Fruit fly (Drosophila melanogaster): ENCODE results near the gene Fur1.

The Fur1 gene

dm6 chr3R:25445546-25446400 is 27.1 kb downstream of the Fur1 start (continued):
- TF ChIP-seq Atf3 (GFP tag; optimal IDR thresholded peaks at IDR 0.05) (peak; percentile 40), CG2129 (GFP tag; IDR thresholded peaks at IDR 0.05; ENCODE audit: partially characterized antibody) (no peak), nom (GFP tag; optimal IDR thresholded peaks at IDR 0.05) (peak; percentile 69), CG3407 (GFP tag; optimal IDR thresholded peaks at IDR 0.05) (peak; percentile 76), CG17829 (tag; optimal IDR thresholded peaks at IDR 0.05) (peak; percentile 86), CG18619 (GFP tag; optimal IDR thresholded peaks at IDR 0.05) (peak; percentile 14), Elba2 (GFP tag; optimal IDR thresholded peaks at IDR 0.05) (no peak), HmgZ (tag; optimal IDR thresholded peaks at IDR 0.05) (no peak), CG14667 (GFP tag; IDR thresholded peaks at IDR 0.05) (no peak; the same call in 1 of the 2 replicates), CG12744 (GFP tag; optimal IDR thresholded peaks at IDR 0.05) (no peak), CG12071 (GFP tag; optimal IDR thresholded peaks at IDR 0.05) (no peak), CG14050 (GFP tag; IDR thresholded peaks at IDR 0.05) (peak; percentile 62), CG9437 (GFP tag; optimal IDR thresholded peaks at IDR 0.05) (no peak), row (GFP tag; IDR thresholded peaks at IDR 0.05) (peak; percentile 76), unc-4 (GFP tag; IDR thresholded peaks at IDR 0.05; ENCODE audit: partially characterized antibody) (no peak), run (tag; optimal IDR thresholded peaks at IDR 0.05) (no peak), toy (GFP tag; IDR thresholded peaks at IDR 0.05) (no peak), Dad (GFP tag; optimal IDR thresholded peaks at IDR 0.05) (peak; percentile 42), Dp (GFP tag; optimal IDR thresholded peaks at IDR 0.05) (no peak), sens-2 (GFP tag; IDR thresholded peaks at IDR 0.05) (peak; percentile 62; the same call in 1 of the 2 replicates), Mes4 (GFP tag; optimal IDR thresholded peaks at IDR 0.05) (peak; percentile 57), gt (GFP tag; IDR thresholded peaks at IDR 0.05) (no peak), mam (GFP tag; optimal IDR thresholded peaks at IDR 0.05) (peak; percentile 51), Dip3 (GFP tag; optimal IDR thresholded peaks at IDR 0.05) (no peak), CG2202 (tag; optimal IDR thresholded peaks at IDR 0.05) (peak; percentile 78), maf-S (GFP tag; optimal IDR thresholded peaks at IDR 0.05) (peak; percentile 23), eve (GFP tag; optimal IDR thresholded peaks at IDR 0.05) (peak in 1 of 2 experiments; percentile 64), gro (GFP tag; optimal IDR thresholded peaks at IDR 0.05) (no peak), chm (GFP tag; IDR thresholded peaks at IDR 0.05) (peak; percentile 69; the same call in 1 of the 2 replicates), Eip74EF (GFP tag; optimal IDR thresholded peaks at IDR 0.05) (peak in 1 of 2 experiments; percentile 44), CG10209 (GFP tag; optimal IDR thresholded peaks at IDR 0.05) (peak; percentile 63), Xrp1 (GFP tag; IDR thresholded peaks at IDR 0.05) (peak; percentile 90), CG12299 (tag; optimal IDR thresholded peaks at IDR 0.05) (no peak), CG31441 (GFP tag; IDR thresholded peaks at IDR 0.05) (peak; percentile 75), Adf1 (GFP tag; IDR thresholded peaks at IDR 0.05) (no peak), CG42726 (GFP tag; IDR thresholded peaks at IDR 0.05; ENCODE audit: partially characterized antibody) (no peak), ken (GFP tag; IDR thresholded peaks at IDR 0.05) (0 out of 3 replicates have a peak, but pooled peaks have one; percentile 56), Nf-YC (tag; optimal IDR thresholded peaks at IDR 0.05) (no peak), Vsx1 (GFP tag; optimal IDR thresholded peaks at IDR 0.05) (peak; percentile 74), CG6654 (GFP tag; optimal IDR thresholded peaks at IDR 0.05) (peak; percentile 57), Abd-B (GFP tag; optimal IDR thresholded peaks at IDR 0.05) (peak; percentile 66), dati (GFP tag; IDR thresholded peaks at IDR 0.05) (no peak), BEAF-32 (GFP tag; optimal IDR thresholded peaks at IDR 0.05) (no peak), CG12942 (GFP tag; optimal IDR thresholded peaks at IDR 0.05) (peak; percentile 24), ham (GFP tag; IDR thresholded peaks at IDR 0.05) (no peak), NK7.1 (GFP tag; optimal IDR thresholded peaks at IDR 0.05) (no peak), CG30020 (tag; optimal IDR thresholded peaks at IDR 0.05) (peak; percentile 6), MTF-1 (GFP tag; optimal IDR thresholded peaks at IDR 0.05; ENCODE audit: borderline replicate concordance) (peak; percentile 38), CTCF (GFP tag; optimal IDR thresholded peaks at IDR 0.05) (no peak)
